Worm (Caenorhabditis elegans) whole organism, L4 larva: Measurements from ENCODE around the gene F59B2.15.

Experiments used
- R02D3.7 ChIP-seq: fragments of 150-350 bp; sonication (generic microtip); optimal IDR thresholded peaks from 3 replicates; lab custom pipeline; 2014; ENCODE audit warnings: missing biosample characterization, missing genetic modification characterization
- attf-4 ChIP-seq: sonication (generic microtip); optimal IDR thresholded peaks from 3 replicates; lab custom pipeline; 2017; ENCODE audit warnings: missing biosample characterization, missing genetic modification characterization
- duxl-1 ChIP-seq: sonication (generic microtip); optimal IDR thresholded peaks from 2 replicates; lab custom pipeline; 2016; ENCODE audit warnings: mild to moderate bottlenecking, missing genetic modification characterization, moderate library complexity, missing compliant biosample characterization; ENCODE audit not compliant: poor library complexity
- gei-8 ChIP-seq: fragments of 200-800 bp; sonication (Bioruptor generic); optimal IDR thresholded peaks from 2 replicates; lab custom pipeline; 2018; ENCODE audit warnings: mild to moderate bottlenecking, missing genetic modification characterization, missing compliant biosample characterization
- lin-13 ChIP-seq: fragments of 150-350 bp; optimal IDR thresholded peaks from 2 replicates; lab custom pipeline; 2014; ENCODE audit warnings: missing biosample characterization, missing genetic modification reagents, missing genetic modification characterization
- lsy-2 ChIP-seq, 2 experiments: fragments of 150-350 bp in 1 of 2; sonication (generic microtip) in 1 of 2; optimal IDR thresholded peaks; 2 replicates each; lab custom pipeline; 2014 to 2017; ENCODE audit warnings: missing biosample characterization in 2 of 2, missing genetic modification characterization in 2 of 2
- nhr-6 ChIP-seq: fragments of 150-350 bp; optimal IDR thresholded peaks from 2 replicates; lab custom pipeline; 2014; ENCODE audit warnings: missing biosample characterization, missing genetic modification characterization
- ztf-11 ChIP-seq: fragments of 150-350 bp; optimal IDR thresholded peaks from 2 replicates; lab custom pipeline; 2014; ENCODE audit warnings: missing biosample characterization, missing genetic modification characterization

ce11 chrIII:8973163-8973562 lies 29.3 kb downstream of the F59B2.15 start:
- no peak for TF ChIP-seq attf-4 (tag; lab: Kevin White, UChicago)
- no peak for TF ChIP-seq nhr-6 (tag; lab: Kevin White, UChicago)
- TF ChIP-seq gei-8, result no peak
- no peak for TF ChIP-seq R02D3.7 (tag; lab: Kevin White, UChicago)
- no peak for TF ChIP-seq lin-13
- TF ChIP-seq duxl-1 (tag; lab: Kevin White, UChicago), result no peak
- TF ChIP-seq lsy-2 (tag; optimal IDR thresholded peaks at IDR 0.05; lab: Kevin White, UChicago), result no peak
- no peak for TF ChIP-seq ztf-11
